Worm (Caenorhabditis elegans): ENCODE data around the gene C03H5.9.

DNA sequence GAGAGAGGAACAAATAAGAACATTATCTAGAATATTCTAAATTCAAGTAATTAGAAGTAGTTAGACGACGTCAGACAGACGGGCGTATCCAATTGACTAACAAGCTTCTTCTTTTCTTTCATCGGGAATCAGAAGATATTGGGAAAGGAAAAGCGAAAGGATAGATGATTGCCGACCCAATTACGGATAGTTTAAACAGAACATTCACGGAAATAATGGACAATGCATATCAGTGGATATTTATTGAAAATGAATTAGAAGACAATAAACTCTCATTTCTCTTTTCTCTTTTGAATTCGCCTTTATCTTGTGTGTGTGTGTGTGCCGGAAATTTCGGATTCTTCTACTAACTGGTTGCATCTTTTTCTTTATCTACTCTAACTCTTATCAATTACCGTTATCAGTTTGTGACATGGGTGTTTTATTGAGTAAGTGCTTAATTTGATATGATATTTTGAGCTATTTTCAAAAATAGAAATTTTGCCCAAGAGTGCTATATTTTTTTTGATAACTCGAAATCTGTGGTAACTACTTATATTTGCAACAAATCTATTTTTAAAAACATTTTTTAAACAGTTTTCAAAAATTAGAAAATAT, 44.5 kb upstream of the C03H5.9 start:
- TF ChIP-seq unc-62 (GFP tag; optimal IDR thresholded peaks at IDR 0.05), result no peak
- no peak for TF ChIP-seq mls-2 (tag; optimal IDR thresholded peaks at IDR 0.05)
- no peak for TF ChIP-seq flh-1 (GFP tag; optimal IDR thresholded peaks at IDR 0.05)
- TF ChIP-seq nhr-12 (tag; optimal IDR thresholded peaks at IDR 0.05), result no peak
- no peak for TF ChIP-seq sptf-1 (tag; optimal IDR thresholded peaks at IDR 0.05)
- TF ChIP-seq lin-13 (tag; optimal IDR thresholded peaks at IDR 0.05), result no peak
